Fruit fly (Drosophila melanogaster) whole organism: ENCODE results near the gene Roc1a.

Experiments used
- CG8478 ChIP-seq: fragments of >200 bp; optimal IDR thresholded peaks from 2 replicates; lab custom pipeline; 2018; ENCODE audit warnings: inconsistent platforms
- Dll ChIP-seq: fragments of >200 bp; optimal IDR thresholded peaks from 2 replicates; lab custom pipeline; 2017
- EcR ChIP-seq, 2 experiments: fragments of >200 bp; optimal IDR thresholded peaks; 2 replicates each; lab custom pipeline; 2017; ENCODE audit warnings: missing biosample characterization in 2 of 2, missing genetic modification characterization in 2 of 2, missing genetic modification reagents in 2 of 2
- pan ChIP-seq: fragments of >200 bp; optimal IDR thresholded peaks from 2 replicates; lab custom pipeline; 2017
- psq ChIP-seq: fragments of >200 bp; optimal IDR thresholded peaks from 2 replicates; lab custom pipeline; 2017
- usp ChIP-seq: fragments of >200 bp; optimal IDR thresholded peaks from 2 replicates; lab custom pipeline; 2017; ENCODE audit warnings: missing biosample characterization, missing genetic modification characterization, mixed read lengths

DNA sequence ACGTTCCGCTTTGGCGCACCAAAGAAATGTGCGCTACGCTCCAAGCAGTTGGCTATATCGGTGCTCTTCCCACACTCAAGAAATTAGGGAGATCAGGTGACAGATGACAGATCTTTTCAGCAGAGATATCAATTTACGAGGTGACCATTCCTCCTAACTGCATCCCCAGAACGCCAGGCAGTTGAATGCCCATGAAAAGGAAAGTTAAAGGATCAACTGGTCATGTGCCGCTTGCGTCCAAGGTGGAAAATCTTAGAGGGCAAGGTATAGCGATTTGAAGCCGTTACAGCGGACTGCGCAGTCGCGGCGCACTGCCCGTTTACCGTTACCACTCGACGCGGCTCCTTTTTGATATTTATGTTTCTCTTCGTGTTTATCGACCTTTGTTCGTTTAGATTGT lies 28.5 kb upstream of the Roc1a start:
- TF ChIP-seq pan (lab: Kevin White, UChicago) (no peak), psq (no peak), EcR (GFP tag; optimal IDR thresholded peaks at IDR 0.05; lab: Kevin White, UChicago) (no peak), usp (GFP tag; lab: Kevin White, UChicago) (no peak), CG8478 (no peak), Dll (no peak)
